Fruit fly (Drosophila melanogaster): Measurements from ENCODE around the gene CG6813.

CG6813 gene

dm6 chr3R:11626571-11626970 lies at the start of gene CG6813, which contains the start of gene CG18764 (continued):
- TF ChIP-seq CG5180 (GFP tag; optimal IDR thresholded peaks at IDR 0.05) = no peak
- no peak for TF ChIP-seq cato (GFP tag; optimal IDR thresholded peaks at IDR 0.05; ENCODE audit: borderline replicate concordance)
- TF ChIP-seq corto (GFP tag; optimal IDR thresholded peaks at IDR 0.05) = no peak
- TF ChIP-seq inv (GFP tag; IDR thresholded peaks at IDR 0.05; ENCODE audit: partially characterized antibody) = no peak
- TF ChIP-seq E2f2 (GFP tag; IDR thresholded peaks at IDR 0.05) = peak; percentile 55
- TF ChIP-seq nerfin-1 (tag; optimal IDR thresholded peaks at IDR 0.05) = no peak
- no peak for TF ChIP-seq CG18476 (GFP tag; optimal IDR thresholded peaks at IDR 0.05)
- TF ChIP-seq tio (GFP tag; optimal IDR thresholded peaks at IDR 0.05) = no peak
- no peak for TF ChIP-seq CG17186 (GFP tag; optimal IDR thresholded peaks at IDR 0.05)
- TF ChIP-seq nmo (GFP tag; optimal IDR thresholded peaks at IDR 0.05) = no peak
- TF ChIP-seq sens-2 (GFP tag; IDR thresholded peaks at IDR 0.05) = no peak
- no peak for TF ChIP-seq z (GFP tag; IDR thresholded peaks at IDR 0.05)
- no peak for TF ChIP-seq CG15073 (GFP tag; optimal IDR thresholded peaks at IDR 0.05)
- TF ChIP-seq Hr3 (GFP tag; optimal IDR thresholded peaks at IDR 0.05) = no peak
- no peak for TF ChIP-seq ro (GFP tag; IDR thresholded peaks at IDR 0.05)
- no peak for TF ChIP-seq CG12155 (GFP tag; optimal IDR thresholded peaks at IDR 0.05)
- TF ChIP-seq eve (GFP tag; optimal IDR thresholded peaks at IDR 0.05) = no peak
- TF ChIP-seq CG17612 (GFP tag; IDR thresholded peaks at IDR 0.05) = no peak
- TF ChIP-seq CG11085 (GFP tag; IDR thresholded peaks at IDR 0.05) = no peak
- TF ChIP-seq Atf3 (GFP tag; optimal IDR thresholded peaks at IDR 0.05) = no peak
- TF ChIP-seq CG31224 (GFP tag; IDR thresholded peaks at IDR 0.05) = no peak
- TF ChIP-seq CG6765 (GFP tag; optimal IDR thresholded peaks at IDR 0.05) = no peak
- no peak for TF ChIP-seq zen2 (GFP tag; IDR thresholded peaks at IDR 0.05; ENCODE audit: partially characterized antibody)
- TF ChIP-seq cad (GFP tag; optimal IDR thresholded peaks at IDR 0.05) = no peak
- no peak for TF ChIP-seq CG17912 (GFP tag; optimal IDR thresholded peaks at IDR 0.05)
- no peak for TF ChIP-seq B-H1 (GFP tag; IDR thresholded peaks at IDR 0.05)
- TF ChIP-seq Oaz (GFP tag; IDR thresholded peaks at IDR 0.05) = no peak
- no peak for TF ChIP-seq Six4 (GFP tag; optimal IDR thresholded peaks at IDR 0.05)
- no peak for TF ChIP-seq ftz-f1 (GFP tag; optimal IDR thresholded peaks at IDR 0.05)
- TF ChIP-seq bab2 (GFP tag; optimal IDR thresholded peaks at IDR 0.05) = no peak
- peak; percentile 11 for TF ChIP-seq CG12659 (GFP tag; optimal IDR thresholded peaks at IDR 0.05)
- peak; percentile 41 for TF ChIP-seq Myb (GFP tag; optimal IDR thresholded peaks at IDR 0.05)
- no peak for TF ChIP-seq CG18599 (GFP tag; optimal IDR thresholded peaks at IDR 0.05)
- TF ChIP-seq CG18011 (GFP tag; optimal IDR thresholded peaks at IDR 0.05) = no peak
- TF ChIP-seq wek (GFP tag; optimal IDR thresholded peaks at IDR 0.05) = no peak
- TF ChIP-seq hth (optimal IDR thresholded peaks at IDR 0.05) = no peak
- TF ChIP-seq fu2 (GFP tag; optimal IDR thresholded peaks at IDR 0.05) = no peak
- no peak for TF ChIP-seq org-1 (GFP tag; optimal IDR thresholded peaks at IDR 0.05)
- TF ChIP-seq oc (tag; optimal IDR thresholded peaks at IDR 0.05) = no peak
- no peak for TF ChIP-seq CG10565 (GFP tag; optimal IDR thresholded peaks at IDR 0.05)
- no peak for TF ChIP-seq pita (GFP tag; optimal IDR thresholded peaks at IDR 0.05)
- no peak for TF ChIP-seq CG11696 (GFP tag; IDR thresholded peaks at IDR 0.05)
- TF ChIP-seq CG30020 (tag; optimal IDR thresholded peaks at IDR 0.05) = peak; percentile 0
- no peak for TF ChIP-seq toy (GFP tag; IDR thresholded peaks at IDR 0.05)
- no peak for TF ChIP-seq CG6272 (GFP tag; IDR thresholded peaks at IDR 0.05)
- TF ChIP-seq CG10147 (GFP tag; optimal IDR thresholded peaks at IDR 0.05) = no peak
- no peak for TF ChIP-seq Xrp1 (GFP tag; IDR thresholded peaks at IDR 0.05)
- no peak for TF ChIP-seq CG11560 (tag; IDR thresholded peaks at IDR 0.05)
- TF ChIP-seq Dp (GFP tag; optimal IDR thresholded peaks at IDR 0.05) = peak; percentile 52
- TF ChIP-seq zfh2 (GFP tag; optimal IDR thresholded peaks at IDR 0.05) = no peak
- TF ChIP-seq CG7372 (GFP tag; IDR thresholded peaks at IDR 0.05) = no peak
- no peak for TF ChIP-seq CG4707 (GFP tag; optimal IDR thresholded peaks at IDR 0.05)
- no peak for TF ChIP-seq CG14965 (GFP tag; optimal IDR thresholded peaks at IDR 0.05; ENCODE audit: borderline replicate concordance)

Data from whole organism, embryonic.